Comparison of ENCODE assay signal across 1 fruit fly cellular context in the genomic region with DNA sequence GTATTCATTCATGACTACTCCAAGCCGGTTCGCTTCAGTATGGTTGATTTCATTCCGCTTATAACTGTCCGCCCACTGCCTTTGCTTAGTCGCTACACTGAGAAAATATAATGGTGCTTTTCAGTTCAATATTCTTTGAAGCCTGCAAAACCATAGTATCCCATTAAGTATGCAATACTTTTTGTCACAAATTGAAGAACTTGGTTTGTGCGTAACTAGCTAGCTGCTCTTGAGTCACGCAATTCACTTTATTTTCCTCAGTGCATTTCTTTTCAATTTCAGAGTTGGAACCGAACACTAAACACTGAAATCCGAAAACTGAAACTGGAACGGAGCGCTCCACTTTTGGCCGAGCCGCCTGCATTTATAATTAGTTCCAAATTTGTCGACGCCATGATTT.
TF ChIP-seq lines count a peak whose summit lies in the region.

No protein-coding gene starts in this region.

TF ChIP-seq in whole organism, embryonic, 481 proteins besides CTCF, POLR2A, EP300 and RAD21 (continued from another document):
- peak; percentile 67; the same call in 1 of the 2 replicates for TF ChIP-seq CG7372 (GFP tag; IDR thresholded peaks at IDR 0.05; lab: Robert Waterston, UW)
- TF ChIP-seq zen (tag; optimal IDR thresholded peaks at IDR 0.05; lab: Kevin White, UChicago) = peak; percentile 31
- TF ChIP-seq CG2199 (GFP tag; IDR thresholded peaks at IDR 0.05; lab: Robert Waterston, UW) = no peak
- peak; percentile 42; the same call in 1 of the 2 replicates for TF ChIP-seq ranshi (GFP tag; IDR thresholded peaks at IDR 0.05; lab: Robert Waterston, UW)
- peak; percentile 55 for TF ChIP-seq tin (GFP tag; optimal IDR thresholded peaks at IDR 0.05; lab: Kevin White, UChicago)
- TF ChIP-seq phol (tag; optimal IDR thresholded peaks at IDR 0.05; lab: Kevin White, UChicago) = peak; percentile 60
- TF ChIP-seq CG3995 (GFP tag; optimal IDR thresholded peaks at IDR 0.05; lab: Kevin White, UChicago) = no peak
- TF ChIP-seq kay (GFP tag; optimal IDR thresholded peaks at IDR 0.05; lab: Kevin White, UChicago) = peak; percentile 40
- TF ChIP-seq bcd (GFP tag; optimal IDR thresholded peaks at IDR 0.05; lab: Kevin White, UChicago) = peak; percentile 47
- peak; percentile 39 for TF ChIP-seq CG8089 (GFP tag; optimal IDR thresholded peaks at IDR 0.05; lab: Kevin White, UChicago)
- TF ChIP-seq CG32532 (GFP tag; IDR thresholded peaks at IDR 0.05; lab: Robert Waterston, UW) = peak; percentile 57
- peak; percentile 78 for TF ChIP-seq gem (tag; optimal IDR thresholded peaks at IDR 0.05; lab: Kevin White, UChicago)
- TF ChIP-seq B-H1 (GFP tag; IDR thresholded peaks at IDR 0.05; lab: Robert Waterston, UW) = peak; percentile 52
- peak; percentile 55 for TF ChIP-seq CG4820 (GFP tag; optimal IDR thresholded peaks at IDR 0.05; lab: Kevin White, UChicago)
- TF ChIP-seq pros (GFP tag; optimal IDR thresholded peaks at IDR 0.05; lab: Kevin White, UChicago) = no peak
- TF ChIP-seq NfI (GFP tag; optimal IDR thresholded peaks at IDR 0.05; lab: Kevin White, UChicago) = peak; percentile 45
- peak; percentile 53; the same call in 2 of the 3 replicates for TF ChIP-seq CG17361 (GFP tag; IDR thresholded peaks at IDR 0.05; lab: Robert Waterston, UW)
- TF ChIP-seq otp (GFP tag; IDR thresholded peaks at IDR 0.05; lab: Robert Waterston, UW) = 0 out of 3 replicates have a peak, but pooled peaks have one; percentile 29
- TF ChIP-seq CG12659 (GFP tag; optimal IDR thresholded peaks at IDR 0.05; lab: Kevin White, UChicago) = peak; percentile 42
- TF ChIP-seq CG7963 (GFP tag; IDR thresholded peaks at IDR 0.05; lab: Robert Waterston, UW; ENCODE audit: partially characterized antibody) = no peak
- TF ChIP-seq HLHmδ (GFP tag; optimal IDR thresholded peaks at IDR 0.05; lab: Kevin White, UChicago) = no peak
- peak; percentile 80 for TF ChIP-seq dmrt99B (tag; optimal IDR thresholded peaks at IDR 0.05; lab: Kevin White, UChicago)
- TF ChIP-seq CG14710 (tag; optimal IDR thresholded peaks at IDR 0.05; lab: Kevin White, UChicago) = peak; percentile 0
TF ChIP-seq in whole organism, embryonic: peak in this region for 250.
